Worm (Caenorhabditis elegans): ENCODE measurements around the gene R08C7.12.

ce11 chrIV:4482531-4482930 is 33.0 kb downstream of the R08C7.12 start, which contains the start of gene M01H9.4:
- TF ChIP-seq ama-1 (optimal IDR thresholded peaks at IDR 0.05), result no peak
- TF ChIP-seq ceh-13 (GFP tag; optimal IDR thresholded peaks at IDR 0.05), result no peak

All from whole organism, early embryonic.